Worm (Caenorhabditis elegans) whole organism, young adult: Measurements from ENCODE around the gene Y116F11A.6.
A peak's percentile ranks its signal among the peaks of the same experiment; 100 is the strongest.

Source experiments
- B0261.1 ChIP-seq: sonication (generic microtip); optimal IDR thresholded peaks from 2 replicates; lab custom pipeline; 2016; ENCODE audit warnings: mild to moderate bottlenecking, missing genetic modification characterization, moderate library complexity, missing compliant biosample characterization
- F22D6.2 ChIP-seq: sonication (generic microtip); optimal IDR thresholded peaks from 2 replicates; lab custom pipeline; 2016; ENCODE audit warnings: mild to moderate bottlenecking, missing genetic modification characterization, missing compliant biosample characterization
- F57A8.1 ChIP-seq: fragments of 200-800 bp; sonication (Bioruptor generic); optimal IDR thresholded peaks from 2 replicates; lab custom pipeline; 2018; ENCODE audit warnings: mild to moderate bottlenecking, missing genetic modification characterization, moderate library complexity, missing compliant biosample characterization
- Y53F4B.3 ChIP-seq: fragments of 200-800 bp; sonication (Bioruptor generic); IDR thresholded peaks from 2 replicates; pipeline ENCODE4 v1.3.6; 2022; ENCODE audit warnings: missing genetic modification reagents, missing genetic modification characterization, missing compliant biosample characterization
- Y53G8AR.9 ChIP-seq: fragments of 200-800 bp; sonication (Bioruptor generic); conservative IDR thresholded peaks from 2 replicates; pipeline ENCODE4 v1.3.6; 2022; ENCODE audit warnings: missing genetic modification reagents, missing genetic modification characterization, missing compliant biosample characterization
- Y79H2A.3 ChIP-seq: fragments of 200-800 bp; sonication (Bioruptor generic); conservative IDR thresholded peaks from 2 replicates; pipeline ENCODE4 v1.3.6; 2022; ENCODE audit warnings: missing genetic modification reagents, missing genetic modification characterization, missing compliant biosample characterization
- bed-2 ChIP-seq: fragments of 200-800 bp; sonication (Bioruptor generic); IDR thresholded peaks from 2 replicates; pipeline ENCODE4 v1.3.6; 2022; ENCODE audit warnings: missing genetic modification reagents, missing genetic modification characterization, missing compliant biosample characterization
- cebp-1 ChIP-seq, 2 experiments: fragments of 200-800 bp in 1 of 2; sonication (Bioruptor generic) in 1 of 2; sonication (generic microtip) in 1 of 2; IDR thresholded peaks in 1 of 2; optimal IDR thresholded peaks in 1 of 2; 2 replicates each; pipeline versions ENCODE4 v1.3.6 to Lab custom; 2017 to 2022; ENCODE audit warnings: missing compliant biosample characterization in 2 of 2, missing genetic modification characterization in 2 of 2, mild to moderate bottlenecking in 1 of 2, missing genetic modification reagents in 1 of 2, moderate library complexity in 1 of 2
- cebp-2 ChIP-seq: fragments of 200-800 bp; sonication (Bioruptor generic); IDR thresholded peaks from 2 replicates; pipeline ENCODE4 v1.3.6; 2022; ENCODE audit warnings: missing genetic modification characterization, missing compliant biosample characterization
- ceh-100 ChIP-seq: fragments of 200-800 bp; sonication (Bioruptor generic); IDR thresholded peaks from 2 replicates; pipeline ENCODE4 v1.3.6; 2022; ENCODE audit warnings: missing genetic modification reagents, missing genetic modification characterization, missing compliant biosample characterization
- ceh-27 ChIP-seq: fragments of 200-800 bp; sonication (Bioruptor generic); optimal IDR thresholded peaks from 2 replicates; lab custom pipeline; 2018; ENCODE audit warnings: mild to moderate bottlenecking, missing genetic modification characterization, moderate library complexity, missing compliant biosample characterization
- ceh-91 ChIP-seq: fragments of 200-800 bp; sonication (Bioruptor generic); IDR thresholded peaks from 2 replicates; pipeline ENCODE4 v1.3.6; 2022; ENCODE audit warnings: missing genetic modification reagents, missing genetic modification characterization, missing compliant biosample characterization
- die-1 ChIP-seq: sonication (generic microtip); optimal IDR thresholded peaks from 2 replicates; lab custom pipeline; 2016; ENCODE audit warnings: missing genotype, mild to moderate bottlenecking, missing genetic modification characterization, missing compliant biosample characterization
- egl-18 ChIP-seq: fragments of 200-800 bp; sonication (Bioruptor generic); IDR thresholded peaks from 2 replicates; pipeline ENCODE4 v1.3.6; 2022; ENCODE audit warnings: missing genetic modification reagents, missing genetic modification characterization, missing compliant biosample characterization
- egl-44 ChIP-seq: fragments of 200-800 bp; sonication (Bioruptor generic); IDR thresholded peaks from 2 replicates; pipeline ENCODE4 v1.3.6; 2022; ENCODE audit warnings: missing genetic modification reagents, missing genetic modification characterization, missing compliant biosample characterization
- gei-17 ChIP-seq: fragments of 200-800 bp; sonication (Bioruptor generic); optimal IDR thresholded peaks from 2 replicates; lab custom pipeline; 2018; ENCODE audit warnings: mild to moderate bottlenecking, missing genetic modification characterization, missing compliant biosample characterization
- hmg-1.2 ChIP-seq: fragments of 200-800 bp; sonication (Bioruptor generic); IDR thresholded peaks from 2 replicates; pipeline ENCODE4 v1.3.6; 2022; ENCODE audit warnings: missing genetic modification reagents, missing genetic modification characterization, missing compliant biosample characterization
- hrde-1 ChIP-seq: sonication (generic microtip); optimal IDR thresholded peaks from 2 replicates; lab custom pipeline; 2016; ENCODE audit warnings: missing genetic modification characterization, mild to moderate bottlenecking, missing compliant biosample characterization, moderate library complexity, missing genotype, missing genetic modification reagents, borderline replicate concordance
- let-526 ChIP-seq: fragments of 200-800 bp; sonication (Bioruptor generic); IDR thresholded peaks from 2 replicates; pipeline ENCODE4 v1.3.6; 2022; ENCODE audit warnings: missing genetic modification reagents, missing genetic modification characterization, missing compliant biosample characterization
- lin-26 ChIP-seq: fragments of 200-800 bp; sonication (Bioruptor generic); IDR thresholded peaks from 2 replicates; pipeline ENCODE4 v1.3.6; 2022; ENCODE audit warnings: missing genetic modification reagents, missing genetic modification characterization, missing compliant biosample characterization
- madf-3 ChIP-seq: fragments of 200-800 bp; sonication (Bioruptor generic); IDR thresholded peaks from 2 replicates; pipeline ENCODE4 v1.3.6; 2022; ENCODE audit warnings: missing genetic modification reagents, missing genetic modification characterization, missing compliant biosample characterization
- madf-8 ChIP-seq: fragments of 200-800 bp; sonication (Bioruptor generic); conservative IDR thresholded peaks from 2 replicates; pipeline ENCODE4 v1.3.6; 2022; ENCODE audit warnings: missing genetic modification reagents, missing genetic modification characterization, missing compliant biosample characterization
- nhr-120 ChIP-seq: fragments of 200-800 bp; sonication (Bioruptor generic); IDR thresholded peaks from 2 replicates; pipeline ENCODE4 v1.3.6; 2022; ENCODE audit warnings: missing genetic modification characterization, missing compliant biosample characterization
- nhr-80 ChIP-seq: sonication (generic microtip); optimal IDR thresholded peaks from 2 replicates; lab custom pipeline; 2016; ENCODE audit warnings: missing genetic modification characterization, missing compliant biosample characterization
- rpc-1 ChIP-seq, 2 experiments: fragments of 150-350 bp in 1 of 2; sonication (generic microtip) in 1 of 2; optimal IDR thresholded peaks; 2 replicates each; lab custom pipeline; 2014 to 2018; ENCODE audit warnings: missing biosample characterization in 1 of 2, missing genetic modification characterization in 1 of 2, missing genetic modification reagents in 1 of 2, missing genotype in 1 of 2
- sdz-38 ChIP-seq: sonication (generic microtip); optimal IDR thresholded peaks from 2 replicates; lab custom pipeline; 2016; ENCODE audit warnings: missing genotype, missing genetic modification characterization, missing compliant biosample characterization
- sptf-2 ChIP-seq: fragments of 200-800 bp; sonication (Bioruptor generic); optimal IDR thresholded peaks from 2 replicates; lab custom pipeline; 2018; ENCODE audit warnings: mild to moderate bottlenecking, missing genetic modification characterization, missing compliant biosample characterization
- tbp1 ChIP-seq: fragments of 200-800 bp; sonication (Bioruptor generic); optimal IDR thresholded peaks from 2 replicates; lab custom pipeline; 2018; ENCODE audit warnings: mild to moderate bottlenecking, missing genetic modification characterization, missing compliant biosample characterization
- tbx-9 ChIP-seq: sonication (generic microtip); optimal IDR thresholded peaks from 2 replicates; lab custom pipeline; 2016; ENCODE audit warnings: borderline replicate concordance, missing genetic modification characterization, inconsistent platforms, missing compliant biosample characterization
- zfh-2 ChIP-seq: fragments of 200-800 bp; sonication (Bioruptor generic); conservative IDR thresholded peaks from 2 replicates; pipeline ENCODE4 v1.3.6; 2022; ENCODE audit warnings: missing genetic modification reagents, missing genetic modification characterization, missing compliant biosample characterization

The Y116F11A.6 gene

ce11 chrV:19719253-19719652, at the start of gene Y116F11A.6:
Gene Y116F11A.6, plus strand, starts transcription at chrV:19719553.
- no peak for TF ChIP-seq madf-8 (GFP tag; lab: Robert Waterston, UW)
- no peak for TF ChIP-seq egl-18 (GFP tag; lab: Robert Waterston, UW)
- no peak for TF ChIP-seq egl-44 (GFP tag; lab: Robert Waterston, UW)
- no peak for TF ChIP-seq nhr-120 (GFP tag; lab: Robert Waterston, UW)
- TF ChIP-seq Y53F4B.3 (GFP tag; lab: Robert Waterston, UW) = no peak
- TF ChIP-seq F22D6.2 (tag; lab: Kevin White, UChicago) = no peak
- TF ChIP-seq tbx-9 (tag; lab: Kevin White, UChicago) = no peak
- TF ChIP-seq F57A8.1 (GFP tag; lab: Kevin White, UChicago) = no peak
- no peak for TF ChIP-seq hrde-1 (tag; lab: Kevin White, UChicago)
- TF ChIP-seq die-1 (tag; lab: Kevin White, UChicago) = no peak
- no peak for TF ChIP-seq Y53G8AR.9 (GFP tag; lab: Robert Waterston, UW)

ce11 chrV:19669959-19670358, 49.4 kb upstream of the Y116F11A.6 start, which contains the start of gene Y43F8C.11:
Gene Y43F8C.11, plus strand, starts transcription at chrV:19670259.
- TF ChIP-seq hmg-1.2 (GFP tag; lab: Robert Waterston, UW) (peak; percentile 29), Y79H2A.3 (GFP tag; lab: Robert Waterston, UW) (no peak), zfh-2 (GFP tag; lab: Robert Waterston, UW) (0 out of 2 replicates have a peak, but pooled peaks have one; percentile 26), ceh-100 (GFP tag; lab: Robert Waterston, UW) (no peak), ceh-27 (GFP tag; lab: Kevin White, UChicago) (no peak), ceh-91 (no peak), sptf-2 (GFP tag; lab: Kevin White, UChicago) (no peak)
- TF ChIP-seq, all 124 proteins: peak for 2

ce11 chrV:19670866-19671265, 48.5 kb upstream of the Y116F11A.6 start:
- TF ChIP-seq gei-17 (GFP tag; lab: Kevin White, UChicago) = no peak
- no peak for TF ChIP-seq let-526 (GFP tag; lab: Robert Waterston, UW)
- no peak for TF ChIP-seq sdz-38 (tag; lab: Kevin White, UChicago)
- peak; percentile 76 for TF ChIP-seq tbp1
- TF ChIP-seq nhr-120 (GFP tag; lab: Robert Waterston, UW) = no peak
- TF ChIP-seq madf-3 (GFP tag; lab: Robert Waterston, UW) = no peak
- TF ChIP-seq rpc-1 (optimal IDR thresholded peaks at IDR 0.05; lab: Kevin White, UChicago) = peak; percentile 7
- peak; percentile 64 for TF ChIP-seq rpc-1 (tag; optimal IDR thresholded peaks at IDR 0.05; lab: Kevin White, UChicago)
- TF ChIP-seq B0261.1 = peak; percentile 40
- TF ChIP-seq, all 124 proteins: peak for 3

- TF ChIP-seq hmg-1.2 (GFP tag; lab: Robert Waterston, UW) (peak; percentile 82), zfh-2 (GFP tag; lab: Robert Waterston, UW) (peak; percentile 58; the same call in 1 of the 2 replicates), lin-26 (GFP tag; lab: Robert Waterston, UW) (no peak), bed-2 (GFP tag; lab: Robert Waterston, UW) (no peak)
- TF ChIP-seq, all 124 proteins: peak for 2
Measured at ce11 chrV:19671816-19672215, 47.5 kb upstream of the Y116F11A.6 start.

ce11 chrV:19672357-19672756, 47.0 kb upstream of the Y116F11A.6 start:
- TF ChIP-seq cebp-1 (GFP tag; IDR thresholded peaks at IDR 0.05; lab: Robert Waterston, UW) (no peak), cebp-1 (tag; optimal IDR thresholded peaks at IDR 0.05; lab: Kevin White, UChicago) (peak; percentile 83), madf-8 (GFP tag; lab: Robert Waterston, UW) (no peak), cebp-2 (no peak), nhr-80 (tag; lab: Kevin White, UChicago) (peak; percentile 86)
